Worm (Caenorhabditis elegans): ENCODE data around the gene prmt-6.

The prmt-6 gene

ce11 chrIV:2162256-2162655 is 31.5 kb downstream of the prmt-6 start:
- TF ChIP-seq ets-4 (GFP tag; optimal IDR thresholded peaks at IDR 0.05), result no peak
- no peak for TF ChIP-seq attf-3 (GFP tag; conservative IDR thresholded peaks at IDR 0.05)
- no peak for TF ChIP-seq B0019.2 (GFP tag; conservative IDR thresholded peaks at IDR 0.05)
- no peak for TF ChIP-seq hmg-20 (GFP tag; IDR thresholded peaks at IDR 0.05)
- no peak for TF ChIP-seq lsl-1 (GFP tag; optimal IDR thresholded peaks at IDR 0.05)
- TF ChIP-seq snpc-1.1 (tag; optimal IDR thresholded peaks at IDR 0.05; ENCODE audit: insufficient read depth), result no peak
- TF ChIP-seq lin-54 (GFP tag; optimal IDR thresholded peaks at IDR 0.05), result no peak
- TF ChIP-seq madf-6 (GFP tag; IDR thresholded peaks at IDR 0.05), result no peak
- TF ChIP-seq rcor-1 (GFP tag; IDR thresholded peaks at IDR 0.05), result no peak
- no peak for TF ChIP-seq rec-8 (tag; optimal IDR thresholded peaks at IDR 0.05)
- TF ChIP-seq F10E7.11 (tag; optimal IDR thresholded peaks at IDR 0.05), result no peak
- no peak for TF ChIP-seq B0035.1 (tag; optimal IDR thresholded peaks at IDR 0.05)
- TF ChIP-seq B0261.1 (tag; optimal IDR thresholded peaks at IDR 0.05), result no peak
- TF ChIP-seq let-607 (tag; optimal IDR thresholded peaks at IDR 0.05), result no peak
- TF ChIP-seq let-526 (GFP tag; IDR thresholded peaks at IDR 0.05), result no peak
- no peak for TF ChIP-seq D2030.7 (GFP tag; IDR thresholded peaks at IDR 0.05)
- no peak for TF ChIP-seq mel-28 (tag; optimal IDR thresholded peaks at IDR 0.05; ENCODE audit: borderline replicate concordance)
- TF ChIP-seq mxl-1 (tag; optimal IDR thresholded peaks at IDR 0.05), result no peak
- TF ChIP-seq ceh-91 (GFP tag; IDR thresholded peaks at IDR 0.05), result no peak
- no peak for TF ChIP-seq F49E8.2 (tag; optimal IDR thresholded peaks at IDR 0.05; ENCODE audit: insufficient read depth)

ce11 chrIV:2168514-2168913 is 37.7 kb downstream of the prmt-6 start, which contains the start of gene C54E4.4:
TSS of gene C54E4.4 (minus strand) at chrIV:2168614.
- TF ChIP-seq B0019.2 (GFP tag; conservative IDR thresholded peaks at IDR 0.05) (no peak), pbrm-1 (GFP tag; IDR thresholded peaks at IDR 0.05) (no peak)

- TF ChIP-seq attf-3 (GFP tag; conservative IDR thresholded peaks at IDR 0.05) (no peak), let-607 (tag; optimal IDR thresholded peaks at IDR 0.05) (no peak), gei-17 (GFP tag; optimal IDR thresholded peaks at IDR 0.05) (no peak), him-1 (tag; optimal IDR thresholded peaks at IDR 0.05) (no peak), egl-44 (GFP tag; IDR thresholded peaks at IDR 0.05) (no peak), B0261.1 (tag; optimal IDR thresholded peaks at IDR 0.05) (no peak), egl-18 (GFP tag; IDR thresholded peaks at IDR 0.05) (no peak), Y95B8A.8 (GFP tag; IDR thresholded peaks at IDR 0.05) (no peak), snpc-1.3 (tag; optimal IDR thresholded peaks at IDR 0.05; ENCODE audit: insufficient read depth) (no peak), snpc-4 (GFP tag; optimal IDR thresholded peaks at IDR 0.05) (no peak), snpc-4 (tag; optimal IDR thresholded peaks at IDR 0.05) (no peak), sea-2 (GFP tag; IDR thresholded peaks at IDR 0.05) (no peak), repo-1 (tag; optimal IDR thresholded peaks at IDR 0.05) (no peak), ceh-58 (GFP tag; IDR thresholded peaks at IDR 0.05) (no peak), C06A6.2 (GFP tag; conservative IDR thresholded peaks at IDR 0.05) (no peak), unc-130 (GFP tag; optimal IDR thresholded peaks at IDR 0.05) (no peak)
Observed at ce11 chrIV:2170332-2170731, 39.6 kb downstream of the prmt-6 start.

- TF ChIP-seq gei-17 (GFP tag; optimal IDR thresholded peaks at IDR 0.05) (no peak), ceh-27 (GFP tag; optimal IDR thresholded peaks at IDR 0.05) (no peak), Y53G8AR.9 (GFP tag; conservative IDR thresholded peaks at IDR 0.05) (no peak), aptf-3 (GFP tag; IDR thresholded peaks at IDR 0.05) (no peak), F10E7.11 (tag; optimal IDR thresholded peaks at IDR 0.05) (no peak), B0035.1 (tag; optimal IDR thresholded peaks at IDR 0.05) (no peak), madf-3 (GFP tag; IDR thresholded peaks at IDR 0.05) (no peak), D2030.7 (GFP tag; IDR thresholded peaks at IDR 0.05) (no peak), B0019.2 (GFP tag; conservative IDR thresholded peaks at IDR 0.05) (no peak), hlh-26 (GFP tag; conservative IDR thresholded peaks at IDR 0.05) (no peak), F37B4.10 (GFP tag; IDR thresholded peaks at IDR 0.05) (no peak), athp-1 (tag; optimal IDR thresholded peaks at IDR 0.05) (no peak), Y56A3A.18 (GFP tag; IDR thresholded peaks at IDR 0.05) (no peak), tbp1 (GFP tag; optimal IDR thresholded peaks at IDR 0.05) (no peak), zim-3 (tag; optimal IDR thresholded peaks at IDR 0.05) (no peak), egrh-3 (GFP tag; IDR thresholded peaks at IDR 0.05) (no peak)
Observed at ce11 chrIV:2172880-2173279, 42.1 kb downstream of the prmt-6 start.

Data from whole organism, young adult.